Fruit fly (Drosophila melanogaster) whole organism, prepupa: Measurements from ENCODE around the gene puc.
A peak's percentile ranks its signal among the peaks of the same experiment; 100 is the strongest.

ENCODE experiments used
- Blimp-1 ChIP-seq: fragments of 200-800 bp; sonication (Bioruptor generic); optimal IDR thresholded peaks from 3 replicates; lab custom pipeline; 2017; ENCODE audit warnings: missing biosample characterization, missing genetic modification characterization, mild to moderate bottlenecking, moderate library complexity, missing genetic modification reagents
- CG10631 ChIP-seq: fragments of 200-800 bp; sonication (Bioruptor generic); optimal IDR thresholded peaks from 2 replicates; lab custom pipeline; 2016; ENCODE audit warnings: missing biosample characterization, missing genetic modification characterization
- CG10669 ChIP-seq: fragments of 200-800 bp; sonication (Bioruptor generic); optimal IDR thresholded peaks from 3 replicates; lab custom pipeline; 2018; ENCODE audit warnings: missing biosample characterization, mild to moderate bottlenecking, missing genetic modification characterization, moderate library complexity
- CG11294 ChIP-seq: fragments of 200-800 bp; sonication (Bioruptor generic); IDR thresholded peaks from 2 replicates; pipeline ENCODE4 v1.3.6; 2022; ENCODE audit warnings: missing biosample characterization, missing genetic modification characterization
- CG11762 ChIP-seq: fragments of 200-800 bp; sonication (Bioruptor generic); optimal IDR thresholded peaks from 3 replicates; lab custom pipeline; 2016; ENCODE audit warnings: missing biosample characterization, missing genetic modification characterization; ENCODE audit not compliant: insufficient read depth
- CG1621 ChIP-seq: fragments of 200-800 bp; sonication (Bioruptor generic); optimal IDR thresholded peaks from 3 replicates; lab custom pipeline; 2018; ENCODE audit warnings: missing biosample characterization, mild to moderate bottlenecking, missing genetic modification characterization
- CG16779 ChIP-seq: fragments of 200-800 bp; sonication (Bioruptor generic); optimal IDR thresholded peaks from 3 replicates; lab custom pipeline; 2017; ENCODE audit warnings: missing biosample characterization, mild to moderate bottlenecking, missing genetic modification characterization
- CG3032 ChIP-seq: fragments of 200-800 bp; optimal IDR thresholded peaks from 2 replicates; lab custom pipeline; 2019; ENCODE audit warnings: missing biosample characterization, mild to moderate bottlenecking, missing genetic modification characterization, moderate library complexity
- CG31627 ChIP-seq: fragments of 200-800 bp; sonication (Bioruptor generic); optimal IDR thresholded peaks from 3 replicates; lab custom pipeline; 2016; ENCODE audit warnings: missing biosample characterization, missing genetic modification characterization
- CG34406 ChIP-seq: fragments of 200-800 bp; sonication (Bioruptor generic); optimal IDR thresholded peaks from 3 replicates; lab custom pipeline; 2016; ENCODE audit warnings: missing biosample characterization, missing genetic modification characterization
- CG3919 ChIP-seq: fragments of 200-800 bp; sonication (Bioruptor generic); optimal IDR thresholded peaks from 3 replicates; lab custom pipeline; 2016; ENCODE audit warnings: missing biosample characterization, missing genetic modification characterization
- CG6163 ChIP-seq: fragments of 200-800 bp; sonication (Bioruptor generic); IDR thresholded peaks from 3 replicates; pipeline ENCODE4 v1.3.6; 2022; ENCODE audit warnings: missing biosample characterization, missing genetic modification characterization
- CG6276 ChIP-seq: fragments of 200-800 bp; sonication (Bioruptor generic); optimal IDR thresholded peaks from 2 replicates; lab custom pipeline; 2017; ENCODE audit warnings: missing biosample characterization, mild to moderate bottlenecking, missing genetic modification characterization
- CG6792 ChIP-seq: fragments of 200-800 bp; sonication (Bioruptor generic); optimal IDR thresholded peaks from 3 replicates; lab custom pipeline; 2016; ENCODE audit warnings: missing biosample characterization, missing genetic modification characterization
- CG6808 ChIP-seq: fragments of 200-800 bp; sonication (Bioruptor generic); optimal IDR thresholded peaks from 3 replicates; lab custom pipeline; 2017; ENCODE audit warnings: missing biosample characterization, missing genetic modification characterization, mild to moderate bottlenecking, moderate library complexity, missing genetic modification reagents
- CG7368 ChIP-seq: fragments of 200-800 bp; sonication (Bioruptor generic); optimal IDR thresholded peaks from 3 replicates; lab custom pipeline; 2016; ENCODE audit warnings: missing biosample characterization, missing genetic modification characterization
- CG8119 ChIP-seq: fragments of 200-800 bp; sonication (Bioruptor generic); IDR thresholded peaks from 3 replicates; pipeline ENCODE4 v1.3.6; 2022; ENCODE audit warnings: missing biosample characterization, missing genetic modification characterization
- CG8319 ChIP-seq: fragments of 200-800 bp; sonication (Bioruptor generic); optimal IDR thresholded peaks from 3 replicates; lab custom pipeline; 2016; ENCODE audit warnings: missing biosample characterization, missing genetic modification characterization
- CG8632 ChIP-seq: fragments of 200-800 bp; sonication (Bioruptor generic); optimal IDR thresholded peaks from 3 replicates; lab custom pipeline; 2016; ENCODE audit warnings: missing biosample characterization, missing genetic modification characterization
- Eip75B ChIP-seq: fragments of 200-800 bp; sonication (Bioruptor generic); optimal IDR thresholded peaks from 3 replicates; lab custom pipeline; 2016; ENCODE audit warnings: missing biosample characterization, missing genetic modification characterization
- Eip78C ChIP-seq: fragments of 200-800 bp; sonication (Bioruptor generic); peaks from one replicate; lab custom pipeline; 2016; ENCODE audit warnings: missing biosample characterization, missing genetic modification characterization
- Eip93F ChIP-seq: fragments of 200-800 bp; sonication (Bioruptor generic); optimal IDR thresholded peaks from 2 replicates; lab custom pipeline; 2016; ENCODE audit warnings: missing biosample characterization, mild to moderate bottlenecking, missing genetic modification characterization
- Ets21C ChIP-seq: fragments of 200-800 bp; sonication (Bioruptor generic); optimal IDR thresholded peaks from 3 replicates; lab custom pipeline; 2016; ENCODE audit warnings: missing biosample characterization, missing genetic modification characterization
- Ets96B ChIP-seq: fragments of 200-800 bp; optimal IDR thresholded peaks from 2 replicates; lab custom pipeline; 2019; ENCODE audit warnings: missing biosample characterization, mild to moderate bottlenecking, missing genetic modification characterization, moderate library complexity
- Gug ChIP-seq: fragments of 200-800 bp; sonication (Bioruptor generic); IDR thresholded peaks from 2 replicates; pipeline ENCODE4 v1.3.6; 2022; ENCODE audit warnings: missing biosample characterization, missing genetic modification characterization
- Hr38 ChIP-seq: sonication (Bioruptor generic); optimal IDR thresholded peaks from 2 replicates; lab custom pipeline; 2016; ENCODE audit warnings: missing biosample characterization, missing genetic modification characterization
- Hr39 ChIP-seq: fragments of 200-800 bp; sonication (Bioruptor generic); optimal IDR thresholded peaks from 2 replicates; lab custom pipeline; 2016; ENCODE audit warnings: missing biosample characterization, missing genetic modification characterization
- Hr4 ChIP-seq: fragments of 200-800 bp; sonication (Bioruptor generic); optimal IDR thresholded peaks from 3 replicates; lab custom pipeline; 2016; ENCODE audit warnings: missing biosample characterization, missing genetic modification characterization
- Lpt ChIP-seq: fragments of 200-800 bp; sonication (Bioruptor generic); optimal IDR thresholded peaks from 3 replicates; lab custom pipeline; 2016; ENCODE audit warnings: missing biosample characterization, missing genetic modification characterization
- OdsH ChIP-seq: fragments of 200-800 bp; sonication (Bioruptor generic); optimal IDR thresholded peaks from 3 replicates; lab custom pipeline; 2016; ENCODE audit warnings: missing biosample characterization, missing genetic modification characterization
- Smox ChIP-seq: fragments of 200-800 bp; sonication (Bioruptor generic); optimal IDR thresholded peaks from 3 replicates; lab custom pipeline; 2016; ENCODE audit warnings: missing biosample characterization, missing genetic modification characterization
- Sox102F ChIP-seq: fragments of 200-800 bp; sonication (Bioruptor generic); optimal IDR thresholded peaks from 2 replicates; lab custom pipeline; 2016; ENCODE audit warnings: missing biosample characterization, mild to moderate bottlenecking, missing genetic modification characterization
- Sox14 ChIP-seq: fragments of 200-800 bp; sonication (Bioruptor generic); optimal IDR thresholded peaks from 3 replicates; lab custom pipeline; 2016; ENCODE audit warnings: missing biosample characterization, missing genetic modification characterization
- Sox15 ChIP-seq: fragments of 200-800 bp; sonication (Bioruptor generic); optimal IDR thresholded peaks from 3 replicates; lab custom pipeline; 2016; ENCODE audit warnings: missing biosample characterization, missing genetic modification characterization
- achi ChIP-seq: fragments of 200-800 bp; sonication (Bioruptor generic); optimal IDR thresholded peaks from 3 replicates; lab custom pipeline; 2016; ENCODE audit warnings: missing biosample characterization, missing genetic modification characterization
- cyc ChIP-seq: fragments of 200-800 bp; sonication (Bioruptor generic); optimal IDR thresholded peaks from 3 replicates; lab custom pipeline; 2016; ENCODE audit warnings: missing biosample characterization, missing genetic modification characterization
- eg ChIP-seq: fragments of 200-800 bp; sonication (Bioruptor generic); IDR thresholded peaks from 3 replicates; pipeline ENCODE4 v1.3.6; 2022; ENCODE audit warnings: missing biosample characterization, missing genetic modification characterization
- fd59A ChIP-seq: fragments of 200-800 bp; sonication (Bioruptor generic); optimal IDR thresholded peaks from 2 replicates; lab custom pipeline; 2017; ENCODE audit warnings: missing biosample characterization, mild to moderate bottlenecking, missing genetic modification characterization, missing genetic modification reagents
- net ChIP-seq: fragments of 200-800 bp; sonication (Bioruptor generic); optimal IDR thresholded peaks from 3 replicates; lab custom pipeline; 2016; ENCODE audit warnings: missing biosample characterization, missing genetic modification characterization
- topi ChIP-seq: fragments of 200-800 bp; sonication (Bioruptor generic); optimal IDR thresholded peaks from 3 replicates; lab custom pipeline; 2016; ENCODE audit warnings: missing biosample characterization, missing genetic modification characterization
- vri ChIP-seq: fragments of 200-800 bp; sonication (Bioruptor generic); optimal IDR thresholded peaks from 3 replicates; lab custom pipeline; 2016; ENCODE audit warnings: missing biosample characterization, mild to moderate bottlenecking, missing genetic modification characterization

puc gene

DNA sequence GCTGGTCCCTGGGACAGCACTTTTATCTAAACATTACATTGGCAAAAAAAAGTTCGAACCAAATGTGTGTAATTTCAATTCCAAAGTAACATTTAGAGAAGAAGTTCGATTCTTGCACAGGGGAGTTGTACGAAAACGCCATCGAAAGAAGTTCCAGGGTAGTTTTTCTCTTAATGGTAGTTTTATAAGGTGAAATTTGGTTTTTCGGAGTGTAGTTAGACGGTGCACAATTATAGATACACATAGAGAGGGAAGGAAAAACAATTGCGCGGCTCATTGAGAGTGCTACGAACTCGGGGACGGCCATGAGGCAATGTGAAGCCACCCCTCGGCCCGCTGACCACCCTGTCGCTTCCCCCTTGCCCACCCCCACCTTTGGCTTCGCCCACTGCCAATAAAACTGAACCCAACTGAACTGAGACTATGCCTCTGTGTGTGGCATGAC lies 5.1 kb downstream of the puc start (continued):
- TF ChIP-seq CG3032 = no peak
- TF ChIP-seq CG6276 (GFP tag; lab: Kevin White, UChicago) = peak; percentile 64
- TF ChIP-seq CG7368 (GFP tag; lab: Kevin White, UChicago) = peak; percentile 11
- TF ChIP-seq Ets21C (GFP tag; lab: Kevin White, UChicago) = no peak
- TF ChIP-seq CG3919 (GFP tag; lab: Kevin White, UChicago) = peak; percentile 50
- TF ChIP-seq Blimp-1 (GFP tag; lab: Kevin White, UChicago) = no peak
- TF ChIP-seq CG10669 (GFP tag; lab: Kevin White, UChicago) = no peak

- TF ChIP-seq Eip78C (GFP tag; lab: Kevin White, UChicago) (no peak), CG6163 (GFP tag; lab: Robert Waterston, UW) (0 out of 3 replicates have a peak, but pooled peaks have one; percentile 35)
Observed at dm6 chr3R:8110951-8111350, 5.8 kb downstream of the puc start.

DNA sequence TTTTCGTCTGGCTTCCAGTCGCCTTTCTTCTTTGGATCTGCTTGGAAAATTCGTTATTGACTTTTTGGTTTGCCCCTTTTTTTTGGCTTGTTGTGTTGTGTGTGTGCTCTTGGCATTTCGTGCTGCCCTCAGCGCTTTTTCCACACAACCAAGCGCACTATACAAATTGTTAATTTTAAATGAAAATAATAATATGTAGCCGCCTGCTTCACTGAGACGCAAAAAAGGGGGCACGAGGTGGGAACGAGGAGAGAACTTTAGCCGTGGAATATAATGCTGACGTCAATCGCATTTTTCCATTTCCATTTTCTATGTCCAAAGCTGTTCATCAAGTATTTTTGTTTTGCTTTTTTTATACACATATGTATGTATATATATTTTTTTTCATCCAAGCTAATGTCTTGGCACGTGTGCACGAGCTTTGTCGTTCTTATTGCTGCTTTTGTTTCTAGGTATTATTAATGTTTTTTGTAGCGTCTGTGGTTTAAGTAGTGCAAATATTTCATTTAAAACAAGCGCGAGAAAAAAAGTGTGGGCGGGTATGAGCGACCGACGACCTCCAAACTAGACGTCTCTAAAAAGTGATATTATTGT lies 6.8 kb downstream of the puc start:
- TF ChIP-seq Ets96B (tag; lab: Kevin White, UChicago) (no peak), Eip78C (GFP tag; lab: Kevin White, UChicago) (peak; percentile 33)

dm6 chr3R:8112880-8113832 lies 8.0 kb downstream of the puc start:
- TF ChIP-seq cyc (GFP tag; lab: Kevin White, UChicago) (peak; percentile 86), CG6792 (GFP tag; lab: Kevin White, UChicago) (peak; percentile 90), CG10631 (GFP tag; lab: Kevin White, UChicago) (peak; percentile 93), Eip78C (GFP tag; lab: Kevin White, UChicago) (peak; percentile 98), Eip75B (GFP tag; lab: Kevin White, UChicago) (peak; percentile 91), CG1621 (tag; lab: Kevin White, UChicago) (peak; percentile 90), Sox15 (GFP tag; lab: Kevin White, UChicago) (peak; percentile 91), vri (GFP tag; lab: Kevin White, UChicago) (peak; percentile 51), CG31627 (peak; percentile 89), achi (GFP tag; lab: Kevin White, UChicago) (peak; percentile 89), Hr38 (GFP tag; lab: Kevin White, UChicago) (no peak), fd59A (GFP tag; lab: Kevin White, UChicago) (peak; percentile 94), Smox (GFP tag; lab: Kevin White, UChicago) (peak; percentile 87), CG11294 (GFP tag; lab: Robert Waterston, UW) (peak; percentile 72), Hr4 (peak; percentile 91), Hr39 (GFP tag; lab: Kevin White, UChicago) (peak; percentile 89), CG34406 (GFP tag; lab: Kevin White, UChicago) (peak; percentile 90), Sox102F (GFP tag; lab: Kevin White, UChicago) (peak; percentile 84), CG8119 (GFP tag; lab: Robert Waterston, UW) (peak; percentile 92), CG6276 (GFP tag; lab: Kevin White, UChicago) (peak; percentile 85), CG8632 (peak; percentile 92), Ets96B (tag; lab: Kevin White, UChicago) (peak; percentile 95), CG6808 (GFP tag; lab: Kevin White, UChicago) (peak; percentile 96), Lpt (peak; percentile 75), Eip93F (no peak), CG16779 (tag; lab: Kevin White, UChicago) (peak; percentile 89), OdsH (GFP tag; lab: Kevin White, UChicago) (peak; percentile 93), eg (GFP tag; lab: Robert Waterston, UW) (peak; percentile 78), CG11762 (GFP tag; lab: Kevin White, UChicago) (peak; percentile 86), CG10669 (GFP tag; lab: Kevin White, UChicago) (peak; percentile 96), Sox14 (GFP tag; lab: Kevin White, UChicago) (peak; percentile 91), net (GFP tag; lab: Kevin White, UChicago) (peak; percentile 90), topi (GFP tag; lab: Kevin White, UChicago) (peak; percentile 88), Ets21C (GFP tag; lab: Kevin White, UChicago) (peak; percentile 87), CG6163 (GFP tag; lab: Robert Waterston, UW) (peak; percentile 84), CG7368 (GFP tag; lab: Kevin White, UChicago) (peak; percentile 87), CG8319 (GFP tag; lab: Kevin White, UChicago) (peak; percentile 86), Gug (GFP tag; lab: Robert Waterston, UW) (peak; percentile 55; the same call in 1 of the 2 replicates), Blimp-1 (GFP tag; lab: Kevin White, UChicago) (peak; percentile 57)
